Fruit fly (Drosophila melanogaster) whole organism, embryonic: Measurements from ENCODE around the gene kraken.
A peak's percentile ranks its signal among the peaks of the same experiment; 100 is the strongest.

Experiments
- Abd-B ChIP-seq: fragments of 200-800 bp; sonication (Bioruptor generic); optimal IDR thresholded peaks from 2 replicates; lab custom pipeline; 2018; ENCODE audit warnings: missing biosample characterization, mild to moderate bottlenecking, missing genetic modification characterization, moderate library complexity
- CG10267 ChIP-seq: fragments of 200-800 bp; sonication (Bioruptor generic); optimal IDR thresholded peaks from 2 replicates; lab custom pipeline; 2018; ENCODE audit warnings: missing biosample characterization, mild to moderate bottlenecking, missing genetic modification characterization, moderate library complexity
- CG11085 ChIP-seq: fragments of 200-800 bp; sonication (Bioruptor generic); IDR thresholded peaks from 2 replicates; pipeline ENCODE4 v1.3.6; 2022; ENCODE audit warnings: missing biosample characterization, missing genetic modification characterization
- CG13123 ChIP-seq: fragments of 200-800 bp; sonication (Bioruptor generic); optimal IDR thresholded peaks from 2 replicates; lab custom pipeline; 2016; ENCODE audit warnings: missing biosample characterization, missing genetic modification characterization
- CG14050 ChIP-seq: fragments of 200-800 bp; sonication (Bioruptor generic); IDR thresholded peaks from 3 replicates; pipeline ENCODE4 v1.3.6; 2022; ENCODE audit warnings: missing biosample characterization, missing genetic modification characterization
- CG14441 ChIP-seq: fragments of 200-800 bp; sonication (Bioruptor generic); IDR thresholded peaks from 2 replicates; pipeline ENCODE4 v1.3.6; 2022; ENCODE audit warnings: missing biosample characterization, missing genetic modification characterization
- CG14710 ChIP-seq: fragments of 200-800 bp; sonication (Bioruptor generic); optimal IDR thresholded peaks from 3 replicates; lab custom pipeline; 2019; ENCODE audit warnings: missing biosample characterization, mild to moderate bottlenecking, missing genetic modification characterization, moderate library complexity
- CG17385 ChIP-seq: fragments of 200-800 bp; sonication (Bioruptor generic); optimal IDR thresholded peaks from 3 replicates; lab custom pipeline; 2018; ENCODE audit warnings: missing biosample characterization, mild to moderate bottlenecking, missing genetic modification characterization
- CG2129 ChIP-seq: fragments of 200-800 bp; sonication (Bioruptor generic); IDR thresholded peaks from 2 replicates; pipeline ENCODE4 v1.3.6; 2022; ENCODE audit warnings: missing biosample characterization, missing genetic modification characterization; ENCODE audit not compliant: partially characterized antibody
- CG2678 ChIP-seq: fragments of 200-800 bp; sonication (Bioruptor generic); optimal IDR thresholded peaks from 3 replicates; lab custom pipeline; 2019; ENCODE audit warnings: missing biosample characterization, mild to moderate bottlenecking, missing genetic modification characterization, moderate library complexity
- CG3163 ChIP-seq: fragments of 200-800 bp; sonication (Bioruptor generic); optimal IDR thresholded peaks from 3 replicates; lab custom pipeline; 2016; ENCODE audit warnings: missing biosample characterization, missing genetic modification characterization
- CG32767 ChIP-seq: fragments of 200-800 bp; sonication (Bioruptor generic); IDR thresholded peaks from 2 replicates; pipeline ENCODE4 v1.3.6; 2022; ENCODE audit warnings: missing biosample characterization, missing genetic modification characterization
- CG33213 ChIP-seq: fragments of 200-800 bp; sonication (Bioruptor generic); optimal IDR thresholded peaks from 3 replicates; lab custom pipeline; 2016; ENCODE audit warnings: missing biosample characterization, missing genetic modification characterization
- CG33557 ChIP-seq: fragments of 200-800 bp; sonication (Bioruptor generic); optimal IDR thresholded peaks from 2 replicates; lab custom pipeline; 2019; ENCODE audit warnings: missing biosample characterization, mild to moderate bottlenecking, missing genetic modification characterization, moderate library complexity
- CG3995 ChIP-seq: fragments of 200-800 bp; sonication (Bioruptor generic); optimal IDR thresholded peaks from 3 replicates; lab custom pipeline; 2016; ENCODE audit warnings: missing biosample characterization, missing genetic modification characterization
- CG4360 ChIP-seq: fragments of 200-800 bp; sonication (Bioruptor generic); IDR thresholded peaks from 2 replicates; pipeline ENCODE4 v1.3.6; 2022; ENCODE audit warnings: missing biosample characterization, missing genetic modification characterization
- CG5180 ChIP-seq: fragments of 200-800 bp; sonication (Bioruptor generic); optimal IDR thresholded peaks from 3 replicates; lab custom pipeline; 2017; ENCODE audit warnings: missing biosample characterization, missing genetic modification characterization, mild to moderate bottlenecking, moderate library complexity, missing genetic modification reagents
- CG6175 ChIP-seq: fragments of 200-800 bp; sonication (Bioruptor generic); IDR thresholded peaks from 3 replicates; pipeline ENCODE4 v1.3.6; 2022; ENCODE audit warnings: missing biosample characterization, missing genetic modification characterization
- CG6254 ChIP-seq: fragments of 200-800 bp; sonication (Bioruptor generic); optimal IDR thresholded peaks from 3 replicates; lab custom pipeline; 2017; ENCODE audit warnings: mild to moderate bottlenecking, missing biosample characterization, missing genetic modification reagents, missing genetic modification characterization
- CG7928 ChIP-seq: fragments of 200-800 bp; sonication (Bioruptor generic); optimal IDR thresholded peaks from 2 replicates; lab custom pipeline; 2017; ENCODE audit warnings: missing biosample characterization, mild to moderate bottlenecking, missing genetic modification characterization
- CG8281 ChIP-seq: fragments of 200-800 bp; sonication (Bioruptor generic); optimal IDR thresholded peaks from 2 replicates; lab custom pipeline; 2018; ENCODE audit warnings: missing biosample characterization, mild to moderate bottlenecking, missing genetic modification characterization, moderate library complexity
- CG8765 ChIP-seq: fragments of 200-800 bp; sonication (Bioruptor generic); IDR thresholded peaks from 2 replicates; pipeline ENCODE4 v1.3.6; 2022; ENCODE audit warnings: missing biosample characterization, missing genetic modification characterization
- CoRest ChIP-seq: fragments of 200-800 bp; sonication (Bioruptor generic); optimal IDR thresholded peaks from 3 replicates; lab custom pipeline; 2018; ENCODE audit warnings: missing biosample characterization, mild to moderate bottlenecking, missing genetic modification characterization, moderate library complexity
- Dek ChIP-seq: fragments of 200-800 bp; sonication (Bioruptor generic); optimal IDR thresholded peaks from 3 replicates; lab custom pipeline; 2019; ENCODE audit warnings: missing biosample characterization, mild to moderate bottlenecking, missing genetic modification characterization, moderate library complexity
- Mad ChIP-seq: fragments of 200-800 bp; sonication (Bioruptor generic); optimal IDR thresholded peaks from 2 replicates; lab custom pipeline; 2016; ENCODE audit warnings: missing biosample characterization, missing genetic modification characterization
- Med ChIP-seq: fragments of 200-800 bp; sonication (Bioruptor generic); peaks from one replicate; lab custom pipeline; 2016; ENCODE audit warnings: missing biosample characterization, missing genetic modification characterization, mild to moderate bottlenecking, inconsistent platforms, moderate library complexity
- Nf-YA ChIP-seq: fragments of 200-800 bp; sonication (Bioruptor generic); IDR thresholded peaks from 2 replicates; pipeline ENCODE4 v1.3.6; 2022; ENCODE audit warnings: missing biosample characterization, missing genetic modification characterization
- Pdp1 ChIP-seq, 2 experiments: fragments of 200-800 bp; sonication (Bioruptor generic); optimal IDR thresholded peaks; 3 replicates each; lab custom pipeline; 2016; ENCODE audit warnings: missing biosample characterization in 2 of 2, missing genetic modification characterization in 2 of 2, mild to moderate bottlenecking in 1 of 2, moderate library complexity in 1 of 2
- Poxn ChIP-seq: fragments of 200-800 bp; sonication (Bioruptor generic); IDR thresholded peaks from 2 replicates; pipeline ENCODE4 v1.3.6; 2022; ENCODE audit warnings: missing biosample characterization, missing genetic modification characterization
- Side ChIP-seq: fragments of 200-800 bp; sonication (Bioruptor generic); optimal IDR thresholded peaks from 2 replicates; lab custom pipeline; 2016; ENCODE audit warnings: missing biosample characterization, missing genetic modification characterization
- Sry-β ChIP-seq: fragments of 200-800 bp; sonication (Bioruptor generic); optimal IDR thresholded peaks from 2 replicates; lab custom pipeline; 2018; ENCODE audit warnings: missing biosample characterization, mild to moderate bottlenecking, missing genetic modification characterization, moderate library complexity
- Sry-δ ChIP-seq: fragments of 200-800 bp; sonication (Bioruptor generic); optimal IDR thresholded peaks from 2 replicates; lab custom pipeline; 2016; ENCODE audit warnings: missing biosample characterization, missing genetic modification characterization
- Taf1 ChIP-seq: fragments of 200-800 bp; sonication (Bioruptor generic); IDR thresholded peaks from 2 replicates; pipeline ENCODE4 v1.3.6; 2022; ENCODE audit warnings: missing biosample characterization, missing genetic modification characterization
- ap ChIP-seq: fragments of 200-800 bp; sonication (Bioruptor generic); IDR thresholded peaks from 2 replicates; pipeline ENCODE4 v1.3.6; 2022; ENCODE audit warnings: missing biosample characterization, missing genetic modification characterization
- bigmax ChIP-seq: fragments of 200-800 bp; sonication (Bioruptor generic); optimal IDR thresholded peaks from 2 replicates; lab custom pipeline; 2018; ENCODE audit warnings: missing biosample characterization, mild to moderate bottlenecking, missing genetic modification characterization
- cad ChIP-seq: fragments of >200 bp; optimal IDR thresholded peaks from 2 replicates; lab custom pipeline; 2017; ENCODE audit warnings: missing biosample characterization, missing genetic modification characterization
- cato ChIP-seq: fragments of 200-800 bp; sonication (Bioruptor generic); optimal IDR thresholded peaks from 2 replicates; lab custom pipeline; 2016; ENCODE audit warnings: missing biosample characterization, missing genetic modification characterization, borderline replicate concordance
- dan ChIP-seq: fragments of 200-800 bp; sonication (Bioruptor generic); IDR thresholded peaks from 2 replicates; pipeline ENCODE4 v1.3.6; 2022; ENCODE audit warnings: missing biosample characterization, missing genetic modification characterization
- eyg ChIP-seq: fragments of 200-800 bp; sonication (Bioruptor generic); optimal IDR thresholded peaks from 3 replicates; lab custom pipeline; 2016; ENCODE audit warnings: missing biosample characterization, missing genetic modification characterization
- fd102C ChIP-seq: fragments of 200-800 bp; sonication (Bioruptor generic); optimal IDR thresholded peaks from 2 replicates; lab custom pipeline; 2018; ENCODE audit warnings: missing biosample characterization, mild to moderate bottlenecking, missing genetic modification characterization, moderate library complexity
- ftz-f1 ChIP-seq: fragments of 200-800 bp; sonication (Bioruptor generic); optimal IDR thresholded peaks from 2 replicates; lab custom pipeline; 2016; ENCODE audit warnings: missing biosample characterization, missing genetic modification characterization
- ham ChIP-seq: fragments of 200-800 bp; sonication (Bioruptor generic); IDR thresholded peaks from 2 replicates; pipeline ENCODE4 v1.3.6; 2022; ENCODE audit warnings: missing biosample characterization, missing genetic modification characterization
- hkb ChIP-seq, 2 experiments: fragments of 200-800 bp in 1 of 2; fragments of >200 bp in 1 of 2; sonication (Bioruptor generic) in 1 of 2; IDR thresholded peaks in 1 of 2; optimal IDR thresholded peaks in 1 of 2; 2 replicates each; pipeline versions ENCODE4 v1.3.6 to Lab custom; 2017 to 2022; ENCODE audit warnings: missing biosample characterization in 1 of 2, missing genetic modification characterization in 1 of 2
- hth ChIP-seq: fragments of >200 bp; optimal IDR thresholded peaks from 2 replicates; lab custom pipeline; 2017; ENCODE audit warnings: inconsistent platforms
- nau ChIP-seq: fragments of 200-800 bp; sonication (Bioruptor generic); optimal IDR thresholded peaks from 3 replicates; lab custom pipeline; 2017; ENCODE audit warnings: missing biosample characterization, mild to moderate bottlenecking, missing genetic modification characterization, missing genetic modification reagents
- pros ChIP-seq: fragments of 200-800 bp; sonication (Bioruptor generic); optimal IDR thresholded peaks from 3 replicates; lab custom pipeline; 2019; ENCODE audit warnings: missing biosample characterization, mild to moderate bottlenecking, missing genetic modification characterization, moderate library complexity
- ranshi ChIP-seq: fragments of 200-800 bp; sonication (Bioruptor generic); IDR thresholded peaks from 2 replicates; pipeline ENCODE4 v1.3.6; 2022; ENCODE audit warnings: missing biosample characterization, missing genetic modification characterization
- repo ChIP-seq: fragments of 200-800 bp; sonication (Bioruptor generic); optimal IDR thresholded peaks from 2 replicates; lab custom pipeline; 2016; ENCODE audit warnings: missing biosample characterization, missing genetic modification characterization
- slbo ChIP-seq: fragments of 200-800 bp; sonication (Bioruptor generic); IDR thresholded peaks from 2 replicates; pipeline ENCODE4 v1.3.6; 2022; ENCODE audit warnings: missing biosample characterization, missing genetic modification characterization
- tx ChIP-seq: fragments of 200-800 bp; sonication (Bioruptor generic); optimal IDR thresholded peaks from 2 replicates; lab custom pipeline; 2016; ENCODE audit warnings: missing biosample characterization, missing genetic modification characterization
- usp ChIP-seq: fragments of >200 bp; optimal IDR thresholded peaks from 2 replicates; lab custom pipeline; 2017; ENCODE audit warnings: missing biosample characterization, missing genetic modification characterization
- wor ChIP-seq: fragments of 200-800 bp; sonication (Bioruptor generic); IDR thresholded peaks from 2 replicates; pipeline ENCODE4 v1.3.6; 2022; ENCODE audit warnings: missing biosample characterization, missing genetic modification characterization

The kraken gene

DNA sequence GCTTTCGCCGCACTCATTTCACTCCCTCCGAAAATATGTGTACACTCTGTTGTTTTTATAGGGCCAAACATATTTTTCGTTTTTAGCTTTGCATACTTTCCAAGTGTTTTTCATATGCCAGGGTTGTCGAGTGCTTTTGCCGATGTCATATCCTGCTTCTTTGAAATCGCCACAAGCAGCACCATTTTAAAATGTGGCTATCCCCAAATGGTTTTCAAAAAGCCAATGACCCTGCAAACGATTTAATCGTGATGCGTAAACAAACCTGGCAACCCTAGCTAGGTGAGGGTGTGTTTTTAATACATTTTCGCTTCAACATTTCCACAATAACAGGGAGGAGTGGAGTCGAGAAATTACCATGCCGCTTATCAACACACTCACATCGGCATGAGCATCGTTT lies 39.9 kb downstream of the kraken start (continued):
- TF ChIP-seq CG10267 (tag; lab: Kevin White, UChicago) (peak; percentile 15), CG4360 (GFP tag; lab: Robert Waterston, UW) (no peak), Dek (tag; lab: Kevin White, UChicago) (peak; percentile 36), Nf-YA (GFP tag; lab: Robert Waterston, UW) (no peak), CG7928 (no peak), CG6175 (GFP tag; lab: Robert Waterston, UW) (no peak), CG3163 (no peak), fd102C (GFP tag; lab: Kevin White, UChicago) (no peak), usp (GFP tag; lab: Kevin White, UChicago) (no peak), CG8281 (tag; lab: Kevin White, UChicago) (no peak), Taf1 (GFP tag; lab: Robert Waterston, UW) (no peak), Abd-B (GFP tag; lab: Kevin White, UChicago) (peak; percentile 37), ftz-f1 (GFP tag; lab: Kevin White, UChicago) (no peak), CG2678 (peak; percentile 61), CG33557 (GFP tag; lab: Kevin White, UChicago) (no peak), Mad (GFP tag; lab: Kevin White, UChicago) (no peak), CG8765 (GFP tag; lab: Robert Waterston, UW) (no peak), CG5180 (GFP tag; lab: Kevin White, UChicago) (no peak), hkb (optimal IDR thresholded peaks at IDR 0.05; lab: Kevin White, UChicago) (no peak), hkb (GFP tag; IDR thresholded peaks at IDR 0.05; lab: Robert Waterston, UW) (peak; percentile 54), Pdp1 (GFP tag; optimal IDR thresholded peaks at IDR 0.05; lab: Kevin White, UChicago) (peak in 1 of 2 experiments; percentile 3), nau (no peak), ranshi (GFP tag; lab: Robert Waterston, UW) (peak; percentile 33; the same call in 1 of the 2 replicates), Sry-δ (no peak), CG14050 (no peak), CG17385 (peak; percentile 32), Side (GFP tag; lab: Kevin White, UChicago) (no peak), wor (GFP tag; lab: Robert Waterston, UW) (no peak), Sry-β (no peak), ham (GFP tag; lab: Robert Waterston, UW) (no peak), slbo (GFP tag; lab: Robert Waterston, UW) (peak; percentile 44; the same call in 1 of the 2 replicates), CG11085 (GFP tag; lab: Robert Waterston, UW) (no peak), CoRest (peak; percentile 38), CG2129 (GFP tag; lab: Robert Waterston, UW) (no peak), Poxn (GFP tag; lab: Robert Waterston, UW) (no peak), cato (GFP tag; lab: Kevin White, UChicago) (no peak), CG3995 (no peak), hth (no peak), bigmax (GFP tag; lab: Kevin White, UChicago) (no peak), CG14710 (tag; lab: Kevin White, UChicago) (peak; percentile 8), tx (no peak), pros (no peak), CG14441 (GFP tag; lab: Robert Waterston, UW) (0 out of 2 replicates have a peak, but pooled peaks have one; percentile 11), cad (GFP tag; lab: Kevin White, UChicago) (no peak), CG33213 (GFP tag; lab: Kevin White, UChicago) (no peak), Med (peak; percentile 89), eyg (GFP tag; lab: Kevin White, UChicago) (no peak), CG32767 (GFP tag; lab: Robert Waterston, UW) (no peak), ap (GFP tag; lab: Robert Waterston, UW) (0 out of 2 replicates have a peak, but pooled peaks have one; percentile 27), CG13123 (GFP tag; lab: Kevin White, UChicago) (no peak), dan (GFP tag; lab: Robert Waterston, UW) (no peak), CG6254 (GFP tag; lab: Kevin White, UChicago) (no peak), repo (GFP tag; lab: Kevin White, UChicago) (no peak)
